Worm (Caenorhabditis elegans): ENCODE data around the gene C28G1.6.

C28G1.6 gene

ce11 chrX:8796699-8797282, 34.3 kb downstream of the C28G1.6 start, which contains the start of gene R04E5.7:
R04E5.7 (minus strand) TSS chrX:8797262.
- TF ChIP-seq mdl-1 (tag; optimal IDR thresholded peaks at IDR 0.05) (peak in 1 of 2 experiments; percentile 20), lin-1 (GFP tag; IDR thresholded peaks at IDR 0.05) (0 out of 2 replicates have a peak, but pooled peaks have one; percentile 27), R02D3.7 (tag; optimal IDR thresholded peaks at IDR 0.05) (no peak), F37D6.2 (tag; optimal IDR thresholded peaks at IDR 0.05) (no peak), daf-16 (GFP tag; optimal IDR thresholded peaks at IDR 0.05) (no peak), daf-16 (tag; optimal IDR thresholded peaks at IDR 0.05) (peak; percentile 66), vab-7 (GFP tag; IDR thresholded peaks at IDR 0.05) (peak; percentile 57; the same call in 1 of the 2 replicates), fkh-10 (GFP tag; optimal IDR thresholded peaks at IDR 0.05) (no peak), nhr-102 (tag; optimal IDR thresholded peaks at IDR 0.05) (peak; percentile 22), ztf-11 (tag; optimal IDR thresholded peaks at IDR 0.05) (no peak), hlh-30 (tag; optimal IDR thresholded peaks at IDR 0.05; ENCODE audit: insufficient read depth) (peak; percentile 65), egl-27 (tag; optimal IDR thresholded peaks at IDR 0.05) (no peak), hmg-1.1 (GFP tag; IDR thresholded peaks at IDR 0.05) (peak; percentile 69), daf-12 (tag; optimal IDR thresholded peaks at IDR 0.05) (no peak), nhr-237 (tag; optimal IDR thresholded peaks at IDR 0.05) (no peak), ceh-44 (GFP tag; IDR thresholded peaks at IDR 0.05) (peak; percentile 83), Y48G9A.11 (GFP tag; IDR thresholded peaks at IDR 0.05) (peak; percentile 16; the same call in 1 of the 2 replicates), egl-43 (GFP tag; IDR thresholded peaks at IDR 0.05) (peak; percentile 82), madf-9 (GFP tag; conservative IDR thresholded peaks at IDR 0.05) (peak; percentile 59; the same call in 1 of the 2 replicates), mep-1 (tag; optimal IDR thresholded peaks at IDR 0.05) (peak; percentile 57), rbr-2 (tag; optimal IDR thresholded peaks at IDR 0.05) (peak; percentile 54), mxl-3 (GFP tag; optimal IDR thresholded peaks at IDR 0.05) (peak; percentile 34), D1046.2 (GFP tag; IDR thresholded peaks at IDR 0.05) (no peak), attf-4 (tag; optimal IDR thresholded peaks at IDR 0.05) (no peak), lim-7 (GFP tag; IDR thresholded peaks at IDR 0.05) (peak; percentile 64; the same call in 1 of the 2 replicates), ctbp-1 (GFP tag; IDR thresholded peaks at IDR 0.05) (peak; percentile 52; the same call in 1 of the 2 replicates), snpc-1.2 (GFP tag; IDR thresholded peaks at IDR 0.05) (peak; percentile 82), tra-1 (GFP tag; IDR thresholded peaks at IDR 0.05) (peak; percentile 33; the same call in 1 of the 2 replicates), dve-1 (tag; optimal IDR thresholded peaks at IDR 0.05; ENCODE audit: insufficient read depth) (peak; percentile 48), mes-2 (tag; optimal IDR thresholded peaks at IDR 0.05; ENCODE audit: poor library complexity, severe bottlenecking) (peak; percentile 58), T26A8.4 (GFP tag; IDR thresholded peaks at IDR 0.05) (no peak), F49E8.2 (tag; optimal IDR thresholded peaks at IDR 0.05; ENCODE audit: borderline replicate concordance) (no peak), hlh-11 (tag; optimal IDR thresholded peaks at IDR 0.05) (peak; percentile 44), aha-1 (tag) (peak; percentile 38), zfp-3 (GFP tag; conservative IDR thresholded peaks at IDR 0.05) (no peak), lin-38 (GFP tag; IDR thresholded peaks at IDR 0.05) (peak; percentile 62), spr-3 (GFP tag; optimal IDR thresholded peaks at IDR 0.05) (no peak), Y75B8A.6 (GFP tag; IDR thresholded peaks at IDR 0.05) (0 out of 2 replicates have a peak, but pooled peaks have one; percentile 53), lsy-2 (tag; optimal IDR thresholded peaks at IDR 0.05) (peak in 1 of 2 experiments; percentile 42), unc-62 (GFP tag; optimal IDR thresholded peaks at IDR 0.05 in 1 of 2) (peak in 1 of 2 experiments; percentile 91), unc-62 (tag; optimal IDR thresholded peaks at IDR 0.05) (no peak), nhr-77 (tag; optimal IDR thresholded peaks at IDR 0.05) (no peak), dmd-6 (GFP tag; IDR thresholded peaks at IDR 0.05) (peak; percentile 57), arid-1 (GFP tag; conservative IDR thresholded peaks at IDR 0.05) (peak; percentile 63), F44E2.7 (GFP tag; IDR thresholded peaks at IDR 0.05) (0 out of 2 replicates have a peak, but pooled peaks have one; percentile 42), daf-19 (GFP tag; conservative IDR thresholded peaks at IDR 0.05) (0 out of 2 replicates have a peak, but pooled peaks have one; percentile 16), gei-8 (GFP tag; optimal IDR thresholded peaks at IDR 0.05) (no peak), pha-4 (GFP tag; IDR thresholded peaks at IDR 0.05) (peak; percentile 52; the same call in 1 of the 2 replicates), pha-4 (tag; optimal IDR thresholded peaks at IDR 0.05) (no peak)
